Fruit fly (Drosophila melanogaster) whole organism, pupa: Measurements from ENCODE around the gene CG10508.

Experiments used
- CG10348 ChIP-seq: fragments of 200-800 bp; sonication (Bioruptor generic); IDR thresholded peaks from 2 replicates; pipeline ENCODE4 v1.3.6; 2022; ENCODE audit warnings: missing biosample characterization, missing genetic modification characterization
- CG12605 ChIP-seq: fragments of 200-800 bp; sonication (Bioruptor generic); IDR thresholded peaks from 2 replicates; pipeline ENCODE4 v1.3.6; 2022; ENCODE audit warnings: missing biosample characterization, missing genetic modification characterization
- CG13204 ChIP-seq: fragments of 200-800 bp; sonication (Bioruptor generic); optimal IDR thresholded peaks from 2 replicates; lab custom pipeline; 2018; ENCODE audit warnings: missing biosample characterization, mild to moderate bottlenecking, missing genetic modification characterization, moderate library complexity
- CG14655 ChIP-seq: fragments of 200-800 bp; sonication (Bioruptor generic); optimal IDR thresholded peaks from 3 replicates; lab custom pipeline; 2017; ENCODE audit warnings: mild to moderate bottlenecking, missing biosample characterization, missing genetic modification reagents, missing genetic modification characterization
- CG15710 ChIP-seq: fragments of 200-800 bp; sonication (Bioruptor generic); optimal IDR thresholded peaks from 2 replicates; lab custom pipeline; 2018; ENCODE audit warnings: missing biosample characterization, mild to moderate bottlenecking, missing genetic modification characterization, moderate library complexity
- CG17806 ChIP-seq: fragments of 200-800 bp; sonication (Bioruptor generic); optimal IDR thresholded peaks from 2 replicates; lab custom pipeline; 2018; ENCODE audit warnings: missing biosample characterization, mild to moderate bottlenecking, missing genetic modification characterization, moderate library complexity
- CG32121 ChIP-seq: fragments of 200-800 bp; sonication (Bioruptor generic); IDR thresholded peaks from 2 replicates; pipeline ENCODE4 v1.3.6; 2022; ENCODE audit warnings: missing biosample characterization, missing genetic modification characterization
- CG34367 ChIP-seq: fragments of 200-800 bp; sonication (Bioruptor generic); optimal IDR thresholded peaks from 2 replicates; lab custom pipeline; 2018; ENCODE audit warnings: missing biosample characterization, mild to moderate bottlenecking, missing genetic modification characterization
- CG4496 ChIP-seq: fragments of 200-800 bp; sonication (Bioruptor generic); IDR thresholded peaks from 3 replicates; pipeline ENCODE4 v1.3.6; 2022; ENCODE audit warnings: missing biosample characterization, missing genetic modification characterization
- CG8159 ChIP-seq: fragments of 200-800 bp; sonication (Bioruptor generic); optimal IDR thresholded peaks from 3 replicates; lab custom pipeline; 2018; ENCODE audit warnings: missing biosample characterization, mild to moderate bottlenecking, missing genetic modification characterization, moderate library complexity
- CG8301 ChIP-seq: fragments of 200-800 bp; sonication (Bioruptor generic); optimal IDR thresholded peaks from 2 replicates; lab custom pipeline; 2018; ENCODE audit warnings: missing biosample characterization, mild to moderate bottlenecking, missing genetic modification characterization
- CG9948 ChIP-seq: fragments of 200-800 bp; sonication (Bioruptor generic); optimal IDR thresholded peaks from 2 replicates; lab custom pipeline; 2018; ENCODE audit warnings: missing biosample characterization, mild to moderate bottlenecking, missing genetic modification characterization, moderate library complexity
- D1 ChIP-seq: fragments of 200-800 bp; sonication (Bioruptor generic); optimal IDR thresholded peaks from 2 replicates; lab custom pipeline; 2018; ENCODE audit warnings: missing biosample characterization, mild to moderate bottlenecking, missing genetic modification characterization, moderate library complexity
- EcR ChIP-seq: fragments of 200-800 bp; sonication (Bioruptor generic); optimal IDR thresholded peaks from 3 replicates; lab custom pipeline; 2019; ENCODE audit warnings: missing biosample characterization, missing genetic modification characterization, mild to moderate bottlenecking, moderate library complexity, missing genetic modification reagents
- Ets98B ChIP-seq: fragments of 200-800 bp; sonication (Bioruptor generic); IDR thresholded peaks from 2 replicates; pipeline ENCODE4 v1.3.6; 2022; ENCODE audit warnings: missing biosample characterization, missing genetic modification characterization
- Pif1A ChIP-seq: fragments of 200-800 bp; sonication (Bioruptor generic); optimal IDR thresholded peaks from 3 replicates; lab custom pipeline; 2016; ENCODE audit warnings: missing biosample characterization, missing genetic modification characterization
- Pif1B ChIP-seq: fragments of 200-800 bp; sonication (Bioruptor generic); optimal IDR thresholded peaks from 3 replicates; lab custom pipeline; 2016; ENCODE audit warnings: missing biosample characterization, missing genetic modification characterization
- Snoo ChIP-seq: fragments of 200-800 bp; sonication (Bioruptor generic); optimal IDR thresholded peaks from 3 replicates; lab custom pipeline; 2017; ENCODE audit warnings: missing biosample characterization, mild to moderate bottlenecking, missing genetic modification characterization, inconsistent platforms
- fd96Ca ChIP-seq: fragments of 200-800 bp; sonication (Bioruptor generic); IDR thresholded peaks from 3 replicates; pipeline ENCODE4 v1.3.6; 2022; ENCODE audit warnings: missing biosample characterization, missing genetic modification characterization
- gl ChIP-seq: fragments of 200-800 bp; sonication (Bioruptor generic); optimal IDR thresholded peaks from 2 replicates; lab custom pipeline; 2018; ENCODE audit warnings: missing biosample characterization, mild to moderate bottlenecking, missing genetic modification characterization
- rn ChIP-seq: fragments of 200-800 bp; sonication (Bioruptor generic); IDR thresholded peaks from 2 replicates; pipeline ENCODE4 v1.3.6; 2022; ENCODE audit warnings: missing biosample characterization, missing genetic modification characterization

The CG10508 gene

dm6 chr3L:21209921-21210532 lies at the start of gene CG10508, which contains the start of gene CG10510:
CG10508 (plus strand) TSS chr3L:21210215.
CG10510 (minus strand) TSS chr3L:21210084.
- TF ChIP-seq EcR (GFP tag; lab: Kevin White, UChicago) (no peak), CG32121 (no peak), CG12605 (GFP tag; lab: Robert Waterston, UW) (0 out of 2 replicates have a peak, but pooled peaks have one; percentile 12), CG4496 (GFP tag; lab: Robert Waterston, UW) (peak; percentile 43; the same call in 1 of the 3 replicates), Pif1B (GFP tag; lab: Kevin White, UChicago) (no peak), Pif1A (GFP tag; lab: Kevin White, UChicago) (no peak)

- TF ChIP-seq CG14655 = peak; percentile 81
- peak; percentile 42 for TF ChIP-seq CG13204 (GFP tag; lab: Kevin White, UChicago)
- peak; percentile 79 for TF ChIP-seq gl (tag; lab: Kevin White, UChicago)
- TF ChIP-seq EcR (GFP tag; lab: Kevin White, UChicago) = no peak
- TF ChIP-seq CG34367 (tag; lab: Kevin White, UChicago) = peak; percentile 67
- TF ChIP-seq Pif1A (GFP tag; lab: Kevin White, UChicago) = peak; percentile 91
- peak; percentile 92 for TF ChIP-seq CG12605 (GFP tag; lab: Robert Waterston, UW)
- TF ChIP-seq Ets98B = peak; percentile 93
- peak; percentile 94 for TF ChIP-seq CG32121
- peak; percentile 80 for TF ChIP-seq Pif1B (GFP tag; lab: Kevin White, UChicago)
- TF ChIP-seq CG15710 (tag; lab: Kevin White, UChicago) = peak; percentile 80
- TF ChIP-seq CG4496 (GFP tag; lab: Robert Waterston, UW) = peak; percentile 97
- peak; percentile 68 for TF ChIP-seq rn (GFP tag; lab: Robert Waterston, UW)
- TF ChIP-seq fd96Ca = peak; percentile 93
- TF ChIP-seq CG9948 (tag; lab: Kevin White, UChicago) = peak; percentile 75
- TF ChIP-seq CG8301 = peak; percentile 83
- TF ChIP-seq CG8159 = peak; percentile 72
- peak; percentile 47 for TF ChIP-seq D1 (tag; lab: Kevin White, UChicago)
- peak; percentile 80 for TF ChIP-seq CG17806 (tag; lab: Kevin White, UChicago)
- peak; percentile 87 for TF ChIP-seq Snoo (tag; lab: Kevin White, UChicago)
- no peak for TF ChIP-seq CG10348 (GFP tag; lab: Robert Waterston, UW)
Observed at dm6 chr3L:21171905-21172304, 38.1 kb upstream of the CG10508 start, which contains the start of gene Ac78C. Ac78C (minus strand) TSS chr3L:21171930.

dm6 chr3L:21172527-21173253 lies 37.3 kb upstream of the CG10508 start, which contains the start of the genes chb and AsnS:
chb (plus strand) TSS chr3L:21172853.
AsnS (plus strand) TSS chr3L:21173118.
- TF ChIP-seq CG8159 (peak; percentile 82), Pif1A (GFP tag; lab: Kevin White, UChicago) (peak; percentile 73), fd96Ca (no peak), EcR (GFP tag; lab: Kevin White, UChicago) (peak; percentile 77), CG15710 (tag; lab: Kevin White, UChicago) (peak; percentile 72), CG10348 (GFP tag; lab: Robert Waterston, UW) (peak; percentile 50; the same call in 1 of the 2 replicates), Snoo (tag; lab: Kevin White, UChicago) (peak; percentile 83), CG14655 (peak; percentile 50), CG12605 (GFP tag; lab: Robert Waterston, UW) (peak; percentile 78), CG9948 (tag; lab: Kevin White, UChicago) (peak; percentile 82), gl (tag; lab: Kevin White, UChicago) (peak; percentile 46), Ets98B (peak; percentile 91), CG17806 (tag; lab: Kevin White, UChicago) (peak; percentile 89), CG8301 (peak; percentile 69), CG4496 (GFP tag; lab: Robert Waterston, UW) (peak; percentile 95), Pif1B (GFP tag; lab: Kevin White, UChicago) (peak; percentile 39), CG32121 (peak; percentile 89), D1 (tag; lab: Kevin White, UChicago) (peak; percentile 75), CG13204 (GFP tag; lab: Kevin White, UChicago) (no peak), rn (GFP tag; lab: Robert Waterston, UW) (peak; percentile 58; the same call in 1 of the 2 replicates), CG34367 (tag; lab: Kevin White, UChicago) (peak; percentile 72)

dm6 chr3L:21174962-21175361 lies 35.1 kb upstream of the CG10508 start:
- TF ChIP-seq CG8159 = no peak
- TF ChIP-seq CG34367 (tag; lab: Kevin White, UChicago) = no peak
- no peak for TF ChIP-seq CG10348 (GFP tag; lab: Robert Waterston, UW)
- no peak for TF ChIP-seq CG17806 (tag; lab: Kevin White, UChicago)
- no peak for TF ChIP-seq Snoo (tag; lab: Kevin White, UChicago)
- no peak for TF ChIP-seq Pif1A (GFP tag; lab: Kevin White, UChicago)
- TF ChIP-seq D1 (tag; lab: Kevin White, UChicago) = no peak
- no peak for TF ChIP-seq gl (tag; lab: Kevin White, UChicago)
- TF ChIP-seq Ets98B = no peak
- no peak for TF ChIP-seq CG8301
- TF ChIP-seq CG15710 (tag; lab: Kevin White, UChicago) = no peak
- TF ChIP-seq CG4496 (GFP tag; lab: Robert Waterston, UW) = no peak
